Worm (Caenorhabditis elegans): ENCODE results near the gene F10D7.4.
A peak's percentile ranks its signal among the peaks of the same experiment; 100 is the strongest.

F10D7.4 gene

ce11 chrX:17424595-17424913 lies 42.7 kb upstream of the F10D7.4 start:
- no peak for TF ChIP-seq zim-3 (tag; optimal IDR thresholded peaks at IDR 0.05)
- TF ChIP-seq bed-1 (GFP tag; IDR thresholded peaks at IDR 0.05), result no peak
- no peak for TF ChIP-seq F57C9.4 (tag; optimal IDR thresholded peaks at IDR 0.05)

ce11 chrX:17423894-17424594 lies 42.2 kb upstream of the F10D7.4 start:
- TF ChIP-seq K11D2.4 (GFP tag; IDR thresholded peaks at IDR 0.05) (peak; percentile 75), ztf-26 (tag; optimal IDR thresholded peaks at IDR 0.05) (peak; percentile 4), somi-1 (GFP tag; optimal IDR thresholded peaks at IDR 0.05) (peak; percentile 11), nfya-1 (tag; optimal IDR thresholded peaks at IDR 0.05; ENCODE audit: borderline replicate concordance, insufficient read depth) (no peak), lin-40 (tag; optimal IDR thresholded peaks at IDR 0.05) (peak; percentile 2), F22D6.2 (tag; optimal IDR thresholded peaks at IDR 0.05) (no peak)

- TF ChIP-seq ekl-4 (GFP tag; IDR thresholded peaks at IDR 0.05) (no peak), egrh-3 (GFP tag; IDR thresholded peaks at IDR 0.05) (no peak), F10E7.11 (tag; optimal IDR thresholded peaks at IDR 0.05) (no peak), attf-5 (GFP tag; optimal IDR thresholded peaks at IDR 0.05) (no peak)
Observed at ce11 chrX:17422593-17422992, 40.7 kb upstream of the F10D7.4 start.

ce11 chrX:17421532-17422078 lies 39.7 kb upstream of the F10D7.4 start, which contains the start of gene osm-11:
osm-11 (minus strand) TSS chrX:17421582.
- no peak for TF ChIP-seq mxl-1 (tag; optimal IDR thresholded peaks at IDR 0.05)
- no peak for TF ChIP-seq tbx-9 (tag; optimal IDR thresholded peaks at IDR 0.05; ENCODE audit: borderline replicate concordance)
- TF ChIP-seq let-526 (GFP tag; IDR thresholded peaks at IDR 0.05), result no peak
- TF ChIP-seq nhr-90 (tag; optimal IDR thresholded peaks at IDR 0.05), result no peak
- TF ChIP-seq tlf-1 (GFP tag; optimal IDR thresholded peaks at IDR 0.05), result no peak
- no peak for TF ChIP-seq pbrm-1 (GFP tag; IDR thresholded peaks at IDR 0.05)
- TF ChIP-seq lsl-1 (GFP tag; optimal IDR thresholded peaks at IDR 0.05), result no peak
- TF ChIP-seq Y56A3A.18 (GFP tag; IDR thresholded peaks at IDR 0.05), result no peak
- no peak for TF ChIP-seq F55B11.4 (tag; optimal IDR thresholded peaks at IDR 0.05; ENCODE audit: borderline replicate concordance, insufficient read depth)
- no peak for TF ChIP-seq xnd-1 (tag; optimal IDR thresholded peaks at IDR 0.05)
- TF ChIP-seq aptf-2 (GFP tag; conservative IDR thresholded peaks at IDR 0.05), result no peak

- TF ChIP-seq hlh-26 (GFP tag; conservative IDR thresholded peaks at IDR 0.05) (no peak), ceh-100 (GFP tag; IDR thresholded peaks at IDR 0.05) (no peak), die-1 (tag; optimal IDR thresholded peaks at IDR 0.05) (no peak), hrde-1 (tag; optimal IDR thresholded peaks at IDR 0.05; ENCODE audit: borderline replicate concordance) (no peak), pbrm-1 (GFP tag; IDR thresholded peaks at IDR 0.05) (no peak), madf-6 (GFP tag; IDR thresholded peaks at IDR 0.05) (no peak), zfh-2 (GFP tag; conservative IDR thresholded peaks at IDR 0.05) (peak; percentile 86), hmg-20 (GFP tag; IDR thresholded peaks at IDR 0.05) (no peak), K11D2.4 (GFP tag; IDR thresholded peaks at IDR 0.05) (no peak), dox-1 (GFP tag; IDR thresholded peaks at IDR 0.05) (no peak), egrh-3 (GFP tag; IDR thresholded peaks at IDR 0.05) (peak; percentile 74; the same call in 1 of the 2 replicates), Y79H2A.3 (GFP tag; conservative IDR thresholded peaks at IDR 0.05) (no peak), attf-3 (GFP tag; conservative IDR thresholded peaks at IDR 0.05) (no peak), aptf-2 (GFP tag; conservative IDR thresholded peaks at IDR 0.05) (0 out of 2 replicates have a peak, but pooled peaks have one; percentile 12), snpc-3.4 (tag; optimal IDR thresholded peaks at IDR 0.05) (no peak), ceh-27 (GFP tag; optimal IDR thresholded peaks at IDR 0.05) (peak; percentile 2), Y53F4B.3 (GFP tag; IDR thresholded peaks at IDR 0.05) (no peak), fkh-3 (tag; optimal IDR thresholded peaks at IDR 0.05) (no peak), xnd-1 (tag; optimal IDR thresholded peaks at IDR 0.05) (no peak), T07F8.4 (tag; optimal IDR thresholded peaks at IDR 0.05) (no peak)
Observed at ce11 chrX:17420585-17421459, 38.9 kb upstream of the F10D7.4 start.
